Worm (Caenorhabditis elegans): ENCODE data around the gene srt-27.

DNA sequence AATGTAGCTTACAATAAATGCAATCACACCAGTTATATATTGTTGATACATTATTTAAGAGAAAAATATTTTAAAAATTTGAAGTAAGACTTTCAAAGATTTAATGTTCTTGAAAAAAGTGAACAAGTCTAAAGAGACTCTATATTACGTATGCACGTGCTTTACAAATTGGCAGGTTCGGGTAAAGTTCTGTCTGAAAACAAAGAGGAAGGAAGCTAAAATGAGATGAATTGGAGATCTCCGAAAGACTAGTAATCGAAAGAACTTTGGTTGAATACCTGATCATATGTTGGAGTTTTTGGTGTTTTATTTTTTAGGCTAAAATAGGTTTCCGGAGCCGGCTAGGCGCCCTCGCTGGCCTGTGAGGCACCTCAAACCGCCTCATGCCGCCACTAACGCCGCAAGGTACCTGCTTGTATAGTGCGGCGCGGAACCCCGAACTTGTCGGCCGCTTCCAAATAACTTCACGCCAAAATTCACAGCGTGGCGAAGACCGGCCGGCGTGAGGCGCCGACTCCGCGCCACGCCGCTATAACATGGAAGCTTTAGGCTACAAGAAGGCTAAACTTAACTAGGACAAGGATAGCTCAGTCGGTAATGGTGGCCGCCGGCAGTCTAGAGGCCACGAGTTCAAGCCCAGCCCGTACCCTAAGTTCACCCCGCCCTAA is 36.7 kb upstream of the srt-27 start, which contains the start of gene srx-28:
- TF ChIP-seq syd-9 (tag; optimal IDR thresholded peaks at IDR 0.05) (no peak), fax-1 (tag; optimal IDR thresholded peaks at IDR 0.05) (no peak), ama-1 (optimal IDR thresholded peaks at IDR 0.05) (no peak), madf-2 (tag; optimal IDR thresholded peaks at IDR 0.05) (no peak), che-1 (tag; optimal IDR thresholded peaks at IDR 0.05) (no peak), ahr-1 (tag; optimal IDR thresholded peaks at IDR 0.05) (no peak), pqm-1 (tag; optimal IDR thresholded peaks at IDR 0.05) (no peak), sox-4 (tag; optimal IDR thresholded peaks at IDR 0.05) (no peak), nfya-1 (tag; optimal IDR thresholded peaks at IDR 0.05) (no peak), ttx-3 (tag; optimal IDR thresholded peaks at IDR 0.05) (no peak), tbx-2 (tag; optimal IDR thresholded peaks at IDR 0.05) (no peak)
